Fruit fly (Drosophila melanogaster) whole organism, larva: ENCODE data around the gene Ppm1.

Experiments
- noc ChIP-seq: fragments of 200-800 bp; sonication (Bioruptor generic); optimal IDR thresholded peaks from 3 replicates; lab custom pipeline; 2019; ENCODE audit warnings: missing biosample characterization, mild to moderate bottlenecking, missing genetic modification characterization, moderate library complexity

Ppm1 gene

DNA sequence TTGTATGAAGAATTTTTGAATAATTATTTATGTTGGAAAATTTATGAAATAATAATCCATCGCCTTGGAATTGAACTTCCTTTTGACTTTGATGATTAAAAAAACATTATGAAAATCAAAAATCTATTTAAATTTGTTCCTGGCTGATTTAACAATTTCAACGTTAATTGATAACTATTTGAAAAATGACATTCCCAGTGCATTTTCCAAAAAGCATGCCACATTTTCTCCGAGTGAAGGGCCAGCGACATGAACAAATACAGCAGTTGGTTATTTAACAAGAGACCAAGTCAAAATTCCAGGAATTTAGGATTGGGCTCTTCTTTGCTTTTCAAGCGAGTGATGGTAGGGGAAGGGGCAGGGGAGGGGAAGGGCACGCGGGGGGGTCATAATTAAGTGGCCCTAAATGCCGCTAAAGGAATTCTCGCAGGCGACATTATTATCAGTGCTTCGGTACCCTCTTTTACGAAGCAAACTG is 41.3 kb downstream of the Ppm1 start:
- no peak for TF ChIP-seq noc (tag; lab: Kevin White, UChicago)

DNA sequence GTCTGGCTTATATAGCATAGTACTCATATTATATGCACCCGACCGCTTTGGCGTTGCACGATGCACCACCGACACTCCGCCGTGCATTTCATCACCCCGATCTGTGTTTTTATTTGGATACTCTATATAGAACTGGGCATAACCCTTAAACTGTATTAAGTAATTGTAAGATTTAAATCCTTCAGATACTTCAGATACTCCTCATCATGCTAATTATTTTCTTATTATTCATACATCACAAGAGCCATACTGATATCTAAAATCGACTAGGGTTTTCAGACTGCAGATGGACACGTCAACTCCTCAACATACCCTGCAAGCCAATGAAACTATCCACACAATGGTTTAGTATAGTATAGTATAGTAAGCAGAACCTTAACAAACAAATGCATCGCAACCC is 42.4 kb downstream of the Ppm1 start:
- no peak for TF ChIP-seq noc (tag; lab: Kevin White, UChicago)

DNA sequence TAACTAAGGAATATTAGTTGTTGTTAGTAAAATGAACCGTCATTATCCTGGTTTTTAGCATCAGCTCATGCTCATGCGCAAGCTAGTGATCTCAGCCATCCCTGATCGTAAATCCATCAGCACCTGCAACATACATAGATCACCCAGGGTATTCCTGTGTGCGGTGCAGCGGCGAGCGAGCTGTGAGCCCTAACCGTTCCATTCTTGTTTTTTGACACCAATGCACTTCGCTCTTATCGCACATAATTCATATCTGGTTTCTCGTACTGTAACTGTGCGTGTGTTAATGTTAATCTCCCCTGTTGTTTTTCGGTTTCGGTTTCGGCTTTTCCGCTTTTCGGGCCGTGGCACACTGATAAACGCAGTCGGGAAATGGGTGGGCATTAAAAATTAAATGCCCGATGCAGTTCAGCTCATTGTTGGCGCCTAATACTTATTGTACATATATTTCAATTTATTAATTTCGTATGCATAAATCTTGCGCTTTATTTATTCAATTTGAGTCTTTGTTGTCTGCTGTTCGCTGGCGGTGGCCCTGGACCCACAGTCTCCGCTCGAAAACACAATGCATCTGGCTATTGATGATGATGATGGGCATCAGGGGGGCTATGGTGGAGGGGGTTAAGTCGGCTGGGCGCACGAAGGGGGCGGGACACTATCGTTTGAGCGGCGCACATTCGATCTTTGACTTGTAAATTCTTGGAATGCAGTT is 43.2 kb downstream of the Ppm1 start:
- no peak for TF ChIP-seq noc (tag; lab: Kevin White, UChicago)

DNA sequence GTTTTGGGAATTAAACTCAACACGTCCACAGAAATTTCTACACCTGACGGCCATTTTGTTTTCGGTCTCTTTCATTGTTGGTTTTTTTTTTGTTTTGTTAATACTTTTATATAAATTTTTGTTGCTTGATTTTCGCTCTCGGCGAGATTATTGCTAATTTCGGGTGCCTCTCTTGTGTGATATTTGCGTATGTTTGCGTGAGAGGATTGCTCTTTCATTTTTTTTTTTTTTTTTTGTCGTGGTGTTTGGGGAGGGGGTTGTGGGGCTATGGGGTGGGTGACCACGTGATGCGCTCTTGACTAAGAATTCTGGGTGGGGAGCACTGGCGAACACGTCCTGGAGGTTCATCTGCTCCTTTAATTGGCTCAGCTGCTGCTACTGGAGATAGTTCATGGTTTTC is 44.8 kb downstream of the Ppm1 start:
- no peak for TF ChIP-seq noc (tag; lab: Kevin White, UChicago)

DNA sequence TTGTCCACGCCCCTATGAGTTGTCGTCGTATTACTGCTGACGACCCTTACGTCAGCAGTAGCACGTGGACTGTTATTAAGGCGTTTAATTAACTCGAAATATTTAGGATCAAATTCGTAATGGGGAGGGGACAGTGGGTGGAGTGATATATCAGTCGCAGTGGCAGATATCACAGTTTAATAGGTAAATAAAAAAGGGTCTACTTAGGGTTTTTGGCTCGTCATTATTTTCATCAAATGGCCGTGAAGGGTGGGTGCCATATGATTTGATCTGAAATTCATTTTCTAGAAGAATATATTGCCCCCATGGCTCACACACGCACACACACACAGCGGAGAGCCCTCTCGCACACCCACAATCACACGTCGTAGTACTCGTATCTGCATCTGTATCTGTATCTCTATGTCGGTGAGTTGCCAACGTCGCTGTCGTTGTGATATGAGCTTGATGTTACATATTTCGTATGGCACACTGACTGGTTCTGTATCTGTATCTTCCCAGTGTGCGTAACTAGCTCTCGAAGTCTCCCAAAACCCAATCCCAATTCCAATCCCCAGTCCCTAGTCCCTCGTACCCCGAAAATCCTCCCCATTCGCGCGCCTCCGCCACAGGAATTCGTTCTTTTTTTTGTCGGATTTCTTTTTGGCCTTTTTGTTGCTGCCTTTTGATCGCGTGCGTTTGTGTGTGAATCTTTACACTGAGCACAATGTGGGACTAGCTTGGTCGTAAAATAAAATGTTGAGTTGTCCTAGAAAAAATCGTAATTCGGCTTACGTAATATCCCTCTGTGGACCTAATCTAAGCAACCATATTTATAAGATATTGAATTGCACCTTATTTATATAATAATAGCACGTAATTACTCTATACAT is 45.6 kb downstream of the Ppm1 start:
- peak; percentile 20 for TF ChIP-seq noc (tag; lab: Kevin White, UChicago)

DNA sequence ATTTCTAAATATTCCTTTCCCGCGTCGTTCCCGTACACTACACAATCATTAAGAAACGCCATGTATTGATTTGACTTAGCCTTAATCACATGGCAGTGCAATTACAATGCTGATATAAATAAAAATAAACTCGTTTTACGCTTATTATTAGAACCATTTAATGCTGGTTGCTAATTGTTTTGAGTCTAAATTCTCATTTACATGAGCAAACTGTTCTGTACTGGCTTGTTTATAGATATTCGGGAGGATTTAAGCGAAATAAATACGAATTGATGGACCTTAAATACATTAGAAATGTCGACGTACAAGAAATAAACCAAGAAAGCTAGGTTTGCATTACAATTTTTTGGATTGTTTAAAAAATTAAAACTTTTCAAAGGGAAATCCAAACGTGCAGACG is 46.2 kb downstream of the Ppm1 start:
- TF ChIP-seq noc (tag; lab: Kevin White, UChicago): no peak

DNA sequence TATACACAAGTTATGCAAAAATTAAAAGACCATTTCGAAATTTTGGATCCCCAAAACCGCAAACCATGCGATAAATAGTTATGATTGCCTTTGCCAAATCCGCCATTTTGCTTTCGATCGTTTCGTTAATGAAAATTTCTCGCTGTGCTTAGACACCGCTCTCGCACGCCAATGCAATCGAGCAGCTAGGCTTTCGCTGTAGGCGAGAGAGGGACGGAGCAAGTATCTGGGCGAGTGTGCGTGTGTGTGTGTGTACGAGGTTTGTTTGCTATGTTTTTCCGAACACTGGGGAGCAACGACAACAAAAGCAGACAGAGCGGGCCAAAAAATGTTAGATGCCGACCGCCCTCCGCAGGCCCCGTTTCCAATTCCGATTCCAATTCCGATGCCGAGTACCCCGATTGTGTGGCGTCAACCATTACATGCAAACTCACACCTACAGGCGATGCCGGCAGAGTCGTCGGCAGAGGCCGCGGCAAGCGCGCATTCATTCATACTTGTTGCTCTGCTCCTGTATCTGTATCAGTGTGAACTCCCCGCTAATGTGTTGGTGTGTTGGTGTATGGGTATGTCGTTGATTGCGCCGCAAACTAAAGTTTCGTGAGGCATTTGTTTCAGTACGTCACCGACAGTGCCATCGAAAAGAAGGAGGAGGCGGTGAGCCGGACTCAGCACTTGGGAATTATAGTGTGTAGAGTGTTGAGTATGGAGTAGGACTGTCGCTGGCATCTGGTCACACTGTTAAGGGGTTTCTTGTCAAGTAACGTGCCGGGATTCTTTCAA is 46.9 kb downstream of the Ppm1 start:
- TF ChIP-seq noc (tag; lab: Kevin White, UChicago): peak; percentile 74

DNA sequence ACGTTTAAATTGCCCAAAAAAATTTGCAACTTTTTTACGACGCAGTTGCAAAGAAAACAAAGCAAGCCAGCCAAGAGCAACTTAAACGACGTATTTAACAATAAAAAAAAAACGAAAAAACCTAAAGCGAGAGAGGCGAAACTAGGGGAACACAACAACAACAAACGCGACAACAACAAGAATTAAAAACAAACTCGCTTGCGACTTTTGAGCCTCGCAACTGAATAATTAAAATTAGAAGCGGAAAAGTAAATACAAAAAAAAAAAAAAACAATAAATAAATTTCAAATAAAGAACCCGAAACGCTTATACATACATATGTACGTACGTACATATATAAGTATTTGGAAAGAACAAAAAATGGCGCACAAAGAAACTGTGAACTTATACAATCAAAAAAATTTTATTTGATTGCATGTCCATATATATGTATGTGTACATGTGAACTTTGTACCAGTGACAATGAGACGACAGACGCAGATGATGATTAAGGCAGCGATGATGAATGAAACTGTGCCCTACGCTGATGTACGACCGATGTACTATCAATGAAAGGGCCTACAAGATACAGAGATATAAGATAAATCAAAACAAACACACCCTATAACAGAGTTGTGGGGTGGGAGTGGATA is 47.6 kb downstream of the Ppm1 start:
- TF ChIP-seq noc (tag; lab: Kevin White, UChicago): no peak

DNA sequence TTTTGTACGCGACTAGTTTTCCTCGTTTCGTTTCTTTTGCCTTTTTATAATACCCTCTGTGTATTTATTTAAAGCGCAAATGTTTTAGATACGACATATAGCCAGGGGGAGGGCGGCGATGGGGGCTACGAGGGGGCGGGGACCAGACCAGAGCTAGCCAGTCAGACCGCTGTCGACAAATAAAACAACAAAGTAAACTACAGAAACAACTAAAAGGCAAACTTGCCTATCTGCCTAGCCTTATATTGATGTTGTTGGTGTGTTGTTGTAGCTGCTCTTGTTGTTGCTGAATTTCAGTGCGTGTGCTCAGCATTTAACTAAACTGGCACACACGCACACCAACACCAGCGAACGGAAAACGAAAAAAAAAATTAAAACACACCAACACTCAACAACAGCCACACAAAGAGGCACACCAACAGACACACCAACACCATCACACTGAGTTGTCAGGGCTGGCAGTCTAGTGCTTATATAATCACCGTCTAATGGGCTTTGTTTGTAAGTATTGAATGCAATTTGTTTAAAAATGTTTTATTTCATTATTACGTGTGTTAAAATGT is 48.3 kb downstream of the Ppm1 start:
- no peak for TF ChIP-seq noc (tag; lab: Kevin White, UChicago)

DNA sequence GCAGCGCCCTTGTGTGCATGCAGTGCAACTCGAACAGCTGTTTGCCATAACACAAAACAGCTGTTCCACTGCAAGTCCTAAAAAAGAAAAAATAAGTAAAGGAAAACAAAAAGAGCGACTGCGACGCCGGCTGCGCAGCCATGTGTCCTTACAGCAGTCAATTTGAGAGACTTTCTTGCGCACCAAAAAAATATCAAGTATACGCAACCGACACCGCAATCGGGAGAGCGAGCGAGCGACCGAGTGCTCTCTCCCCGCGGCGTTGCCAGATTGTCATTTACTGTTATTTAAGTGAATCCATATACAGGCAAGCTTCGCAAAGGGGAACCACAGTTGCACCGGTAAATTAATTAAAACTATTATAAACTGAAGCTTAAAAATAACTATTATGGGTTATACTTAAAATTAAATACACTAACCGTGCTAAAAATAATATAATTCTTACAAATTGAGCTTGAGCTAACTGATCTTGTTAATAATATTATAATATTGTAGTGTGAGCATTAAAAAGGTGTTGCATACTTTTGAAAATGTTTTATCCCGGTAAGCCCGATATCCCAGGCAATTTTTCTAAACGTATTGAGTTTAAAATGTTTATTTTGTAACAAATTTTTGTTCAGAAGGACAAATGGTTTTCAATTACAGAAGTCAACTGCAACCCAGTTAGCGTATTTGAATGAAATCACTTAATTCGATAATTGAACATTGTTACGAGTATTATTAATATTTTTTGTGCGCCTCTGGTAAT is 49.0 kb downstream of the Ppm1 start:
- TF ChIP-seq noc (tag; lab: Kevin White, UChicago): peak; percentile 15

DNA sequence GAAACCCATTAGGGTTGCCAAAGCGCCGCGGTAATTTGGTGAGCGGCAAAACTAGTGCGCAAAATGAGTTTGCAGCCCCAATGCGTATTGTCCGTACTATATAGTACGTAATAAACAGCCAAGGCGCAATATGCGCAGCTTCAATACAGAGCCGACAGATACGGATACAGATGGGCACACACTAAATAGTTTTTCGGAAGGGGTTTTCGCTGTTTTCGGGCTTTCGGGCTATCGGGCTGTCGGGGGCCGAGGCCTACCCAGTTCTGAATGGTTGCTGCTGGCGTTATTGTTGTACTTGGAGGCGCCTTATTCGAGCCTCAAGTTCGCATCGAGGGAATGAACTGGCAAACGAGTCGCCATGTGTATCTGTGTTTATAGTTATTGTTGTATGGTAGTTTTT is 49.5 kb downstream of the Ppm1 start:
- no peak for TF ChIP-seq noc (tag; lab: Kevin White, UChicago)

DNA sequence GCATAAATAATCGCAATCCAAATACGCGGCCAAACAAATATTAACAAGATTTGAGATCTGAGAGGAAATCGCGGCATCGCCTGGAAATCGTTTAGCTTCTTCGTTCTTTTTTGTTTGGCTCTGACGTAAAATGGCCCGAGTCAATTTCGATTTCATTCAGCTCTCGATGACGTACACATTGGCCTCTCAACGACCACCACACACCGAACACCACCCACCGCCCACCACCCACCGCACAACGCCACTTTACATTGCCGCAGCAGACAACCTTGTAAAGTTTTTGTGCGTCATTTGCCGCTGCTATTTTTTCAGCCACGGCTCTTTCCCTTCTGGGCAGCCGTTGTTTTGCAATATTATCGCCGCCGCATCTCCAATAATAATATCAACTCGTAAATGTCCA is 50.9 kb downstream of the Ppm1 start:
- TF ChIP-seq noc (tag; lab: Kevin White, UChicago): no peak
